Worm (Caenorhabditis elegans): ENCODE measurements around the gene gon-4.

DNA sequence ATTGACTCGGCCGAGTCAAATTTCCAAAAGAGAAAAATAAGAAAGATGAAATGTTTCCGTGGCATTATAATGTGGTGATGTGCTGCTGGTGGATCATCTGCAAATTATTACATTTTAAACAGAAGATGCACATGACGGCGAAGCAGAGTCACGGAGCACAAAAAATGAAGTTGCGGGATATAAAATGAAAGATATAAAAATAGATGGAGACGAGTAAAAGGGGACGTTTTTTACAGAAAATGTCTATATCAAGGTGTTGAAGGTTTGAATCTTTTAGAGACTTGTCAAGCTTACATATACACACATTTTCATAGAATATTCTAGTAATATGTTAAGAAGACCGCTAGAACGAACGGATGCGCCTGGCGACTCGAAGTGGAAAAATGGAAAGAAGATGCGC lies 3.3 kb upstream of the gon-4 start, which contains the start of gene ptrg-1:
- TF ChIP-seq dmd-4 (tag; optimal IDR thresholded peaks at IDR 0.05; ENCODE audit: borderline replicate concordance) = no peak
- TF ChIP-seq ets-4 (tag; optimal IDR thresholded peaks at IDR 0.05) = no peak
- no peak for TF ChIP-seq ama-1 (optimal IDR thresholded peaks at IDR 0.05)

Measured in whole organism, late embryonic.